Fruit fly (Drosophila melanogaster): ENCODE measurements around the gene trbl.

- TF ChIP-seq CG8159 (tag; optimal IDR thresholded peaks at IDR 0.05) (no peak), Pif1A (GFP tag; optimal IDR thresholded peaks at IDR 0.05) (no peak), Pif1B (GFP tag; optimal IDR thresholded peaks at IDR 0.05) (no peak), rn (GFP tag; IDR thresholded peaks at IDR 0.05) (no peak), Ets98B (GFP tag; IDR thresholded peaks at IDR 0.05) (peak; percentile 44; the same call in 1 of the 2 replicates)
Observed at dm6 chr3L:20349333-20349924, 52.0 kb downstream of the trbl start.
